Fruit fly (Drosophila melanogaster) Kc167 (cell line): ENCODE data around the gene TwdlJ.

ENCODE experiments used
- Sin3A ChIP-seq: fragments of >200 bp; optimal IDR thresholded peaks from 2 replicates; lab custom pipeline; 2018; ENCODE audit warnings: missing external identifiers
- h ChIP-seq: fragments of >200 bp; optimal IDR thresholded peaks from 3 replicates; lab custom pipeline; 2018; ENCODE audit warnings: missing external identifiers
- insv ChIP-seq: fragments of >200 bp; optimal IDR thresholded peaks from 3 replicates; lab custom pipeline; 2018; ENCODE audit warnings: missing external identifiers
- ttk ChIP-seq: sonication (Bioruptor generic); optimal IDR thresholded peaks from 2 replicates; lab custom pipeline; 2017; ENCODE audit warnings: missing external identifiers

- TF ChIP-seq ttk (lab: Kevin White, UChicago) (no peak), insv (lab: Kevin White, UChicago) (no peak), h (lab: Kevin White, UChicago) (no peak), Sin3A (no peak)
These were observed 9.9 kb downstream of the TwdlJ start, which contains the start of gene TwdlD for dm6 chr3R:26639503-26640075.
